Worm (Caenorhabditis elegans): ENCODE data around the gene B0563.7.

The B0563.7 gene

ce11 chrX:9117541-9117940 is 36.6 kb downstream of the B0563.7 start:
- TF ChIP-seq drap-1 (GFP tag; optimal IDR thresholded peaks at IDR 0.05) (no peak), sem-2 (GFP tag; optimal IDR thresholded peaks at IDR 0.05) (no peak), M03D4.4 (tag; optimal IDR thresholded peaks at IDR 0.05) (no peak), unc-62 (GFP tag; optimal IDR thresholded peaks at IDR 0.05) (no peak), nhr-2 (tag; optimal IDR thresholded peaks at IDR 0.05) (no peak), snpc-4 (tag; optimal IDR thresholded peaks at IDR 0.05) (no peak), unc-39 (tag; optimal IDR thresholded peaks at IDR 0.05) (no peak), ceh-39 (tag; optimal IDR thresholded peaks at IDR 0.05) (no peak), hlh-1 (tag; optimal IDR thresholded peaks at IDR 0.05) (no peak)

- TF ChIP-seq pha-4 (tag; optimal IDR thresholded peaks at IDR 0.05) (peak; percentile 21), ceh-43 (GFP tag; optimal IDR thresholded peaks at IDR 0.05) (no peak), lsy-2 (tag; optimal IDR thresholded peaks at IDR 0.05) (peak; percentile 14), zip-8 (tag; optimal IDR thresholded peaks at IDR 0.05) (no peak), sptf-1 (tag; optimal IDR thresholded peaks at IDR 0.05) (peak; percentile 10), ceh-39 (tag; optimal IDR thresholded peaks at IDR 0.05) (no peak), ces-1 (GFP tag; optimal IDR thresholded peaks at IDR 0.05) (peak; percentile 53), lin-13 (tag; optimal IDR thresholded peaks at IDR 0.05) (peak; percentile 11), mab-5 (tag; optimal IDR thresholded peaks at IDR 0.05) (no peak), drap-1 (GFP tag; optimal IDR thresholded peaks at IDR 0.05) (no peak), nhr-237 (tag; optimal IDR thresholded peaks at IDR 0.05) (no peak), mls-2 (tag; optimal IDR thresholded peaks at IDR 0.05) (no peak), tbx-8 (GFP tag; optimal IDR thresholded peaks at IDR 0.05) (no peak), mep-1 (tag; optimal IDR thresholded peaks at IDR 0.05) (peak; percentile 24), cnd-1 (tag; optimal IDR thresholded peaks at IDR 0.05) (no peak), nhr-2 (tag; optimal IDR thresholded peaks at IDR 0.05) (no peak)
Measured at ce11 chrX:9113829-9114228, 40.3 kb downstream of the B0563.7 start, which contains the start of gene C25A11.2. TSS of gene C25A11.2 (plus strand) at chrX:9114066.

ce11 chrX:9111585-9111984 is 42.5 kb downstream of the B0563.7 start:
- TF ChIP-seq elt-3 (tag; optimal IDR thresholded peaks at IDR 0.05) = no peak
- no peak for TF ChIP-seq unc-62 (GFP tag; optimal IDR thresholded peaks at IDR 0.05)
- TF ChIP-seq elt-1 (tag; optimal IDR thresholded peaks at IDR 0.05; ENCODE audit: borderline replicate concordance, insufficient read depth) = no peak
- TF ChIP-seq unc-120 (tag; optimal IDR thresholded peaks at IDR 0.05; ENCODE audit: poor library complexity, severe bottlenecking) = no peak
- no peak for TF ChIP-seq lin-13 (tag; optimal IDR thresholded peaks at IDR 0.05)
- no peak for TF ChIP-seq M03D4.4 (tag; optimal IDR thresholded peaks at IDR 0.05)
- TF ChIP-seq snpc-4 (tag; optimal IDR thresholded peaks at IDR 0.05) = no peak
- TF ChIP-seq blmp-1 (tag; optimal IDR thresholded peaks at IDR 0.05) = no peak
- no peak for TF ChIP-seq cnd-1 (tag; optimal IDR thresholded peaks at IDR 0.05)
- no peak for TF ChIP-seq zip-8 (tag; optimal IDR thresholded peaks at IDR 0.05)
- TF ChIP-seq hlh-1 (tag; optimal IDR thresholded peaks at IDR 0.05) = no peak
- no peak for TF ChIP-seq sptf-1 (tag; optimal IDR thresholded peaks at IDR 0.05)

- TF ChIP-seq mab-5 (tag; optimal IDR thresholded peaks at IDR 0.05) (no peak), blmp-1 (tag; optimal IDR thresholded peaks at IDR 0.05) (no peak), elt-1 (tag; optimal IDR thresholded peaks at IDR 0.05; ENCODE audit: borderline replicate concordance, insufficient read depth) (no peak), lin-13 (tag; optimal IDR thresholded peaks at IDR 0.05) (no peak), ztf-11 (tag; optimal IDR thresholded peaks at IDR 0.05) (no peak), ceh-43 (GFP tag; optimal IDR thresholded peaks at IDR 0.05) (no peak), elt-3 (tag; optimal IDR thresholded peaks at IDR 0.05) (no peak), hlh-1 (tag; optimal IDR thresholded peaks at IDR 0.05) (no peak), unc-62 (GFP tag; optimal IDR thresholded peaks at IDR 0.05) (no peak), ceh-39 (tag; optimal IDR thresholded peaks at IDR 0.05) (no peak), cnd-1 (tag; optimal IDR thresholded peaks at IDR 0.05) (no peak), snpc-4 (tag; optimal IDR thresholded peaks at IDR 0.05) (no peak)
Measured at ce11 chrX:9107866-9108265, 46.2 kb downstream of the B0563.7 start.

ce11 chrX:9105888-9106287 is 48.2 kb downstream of the B0563.7 start:
- TF ChIP-seq drap-1 (GFP tag; optimal IDR thresholded peaks at IDR 0.05) (no peak), sem-2 (GFP tag; optimal IDR thresholded peaks at IDR 0.05) (no peak), unc-39 (tag; optimal IDR thresholded peaks at IDR 0.05) (no peak), nhr-76 (tag; optimal IDR thresholded peaks at IDR 0.05) (no peak), ztf-11 (tag; optimal IDR thresholded peaks at IDR 0.05) (no peak)

ce11 chrX:9105075-9105474 is 49.0 kb downstream of the B0563.7 start:
- TF ChIP-seq ces-1 (GFP tag; optimal IDR thresholded peaks at IDR 0.05) (no peak), pha-4 (tag; optimal IDR thresholded peaks at IDR 0.05) (no peak), elt-1 (tag; optimal IDR thresholded peaks at IDR 0.05; ENCODE audit: borderline replicate concordance, insufficient read depth) (no peak), zip-8 (tag; optimal IDR thresholded peaks at IDR 0.05) (no peak), unc-120 (tag; optimal IDR thresholded peaks at IDR 0.05; ENCODE audit: poor library complexity, severe bottlenecking) (no peak), snpc-4 (tag; optimal IDR thresholded peaks at IDR 0.05) (no peak), unc-39 (tag; optimal IDR thresholded peaks at IDR 0.05) (no peak)
